Worm (Caenorhabditis elegans) whole organism, young adult: Measurements from ENCODE around the gene Y54G2A.37.

ENCODE experiments used
- C06A6.2 ChIP-seq: fragments of 200-800 bp; sonication (Bioruptor generic); conservative IDR thresholded peaks from 2 replicates; pipeline ENCODE4 v1.3.6; 2022; ENCODE audit warnings: missing genetic modification characterization, missing compliant biosample characterization
- F55B11.4 ChIP-seq: sonication (generic microtip); optimal IDR thresholded peaks from 2 replicates; lab custom pipeline; 2016; ENCODE audit warnings: missing compliant biosample characterization, missing genetic modification characterization, borderline replicate concordance; ENCODE audit not compliant: insufficient read depth
- bed-2 ChIP-seq: fragments of 200-800 bp; sonication (Bioruptor generic); IDR thresholded peaks from 2 replicates; pipeline ENCODE4 v1.3.6; 2022; ENCODE audit warnings: missing genetic modification reagents, missing genetic modification characterization, missing compliant biosample characterization
- ccch-3 ChIP-seq: fragments of 200-800 bp; sonication (Bioruptor generic); optimal IDR thresholded peaks from 2 replicates; lab custom pipeline; 2018; ENCODE audit warnings: mild to moderate bottlenecking, missing genetic modification characterization, missing compliant biosample characterization
- chd-7 ChIP-seq: sonication (generic microtip); optimal IDR thresholded peaks from 2 replicates; lab custom pipeline; 2016; ENCODE audit warnings: mild to moderate bottlenecking, missing genetic modification characterization, moderate library complexity, missing compliant biosample characterization
- dpl-1 ChIP-seq: fragments of 150-350 bp; optimal IDR thresholded peaks from 2 replicates; lab custom pipeline; 2014; ENCODE audit warnings: missing biosample characterization, missing genetic modification reagents, missing genetic modification characterization
- let-607 ChIP-seq, 2 experiments: fragments of 200-800 bp in 1 of 2; sonication (Bioruptor generic) in 1 of 2; sonication (generic microtip) in 1 of 2; optimal IDR thresholded peaks; 2 replicates each; lab custom pipeline; 2016 to 2018; ENCODE audit warnings: mild to moderate bottlenecking in 2 of 2, missing compliant biosample characterization in 2 of 2, missing genetic modification characterization in 2 of 2, moderate library complexity in 2 of 2, missing genotype in 1 of 2
- madf-8 ChIP-seq: fragments of 200-800 bp; sonication (Bioruptor generic); conservative IDR thresholded peaks from 2 replicates; pipeline ENCODE4 v1.3.6; 2022; ENCODE audit warnings: missing genetic modification reagents, missing genetic modification characterization, missing compliant biosample characterization
- nhr-120 ChIP-seq: fragments of 200-800 bp; sonication (Bioruptor generic); IDR thresholded peaks from 2 replicates; pipeline ENCODE4 v1.3.6; 2022; ENCODE audit warnings: missing genetic modification characterization, missing compliant biosample characterization
- rcor-1 ChIP-seq: fragments of 200-800 bp; sonication (Bioruptor generic); IDR thresholded peaks from 2 replicates; pipeline ENCODE4 v1.3.6; 2022; ENCODE audit warnings: missing genetic modification reagents, missing genetic modification characterization, missing compliant biosample characterization
- unc-130 ChIP-seq: sonication (generic microtip); optimal IDR thresholded peaks from 2 replicates; lab custom pipeline; 2016; ENCODE audit warnings: missing genetic modification reagents, missing genetic modification characterization, missing compliant biosample characterization
- unc-62 ChIP-seq: fragments of 150-350 bp; optimal IDR thresholded peaks from 2 replicates; lab custom pipeline; 2014; ENCODE audit warnings: missing biosample characterization, missing genetic modification reagents, missing genetic modification characterization

DNA sequence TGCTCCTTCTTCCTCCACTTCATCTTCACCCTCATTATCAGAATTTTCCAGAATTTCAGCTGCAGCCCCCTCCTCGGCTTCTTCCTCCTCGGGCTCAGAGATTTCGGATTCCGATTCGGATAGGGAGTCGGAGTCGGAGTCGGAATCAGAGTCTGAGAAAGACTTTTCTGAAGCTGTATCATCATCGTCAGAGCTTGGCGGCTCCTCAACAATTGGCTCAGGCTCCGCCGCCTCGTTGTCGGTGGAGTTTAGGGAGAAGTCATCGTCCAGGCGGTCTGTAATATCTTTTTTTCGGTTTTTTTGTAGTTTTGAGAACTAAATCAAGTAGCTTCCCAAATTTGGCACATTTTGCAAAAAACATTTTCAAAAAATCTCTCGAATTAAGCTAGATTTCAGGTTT, 49.7 kb upstream of the Y54G2A.37 start:
- TF ChIP-seq let-607 (tag; optimal IDR thresholded peaks at IDR 0.05; lab: Kevin White, UChicago) (no peak), F55B11.4 (tag; lab: Kevin White, UChicago) (no peak), unc-130 (GFP tag; lab: Kevin White, UChicago) (no peak), bed-2 (GFP tag; lab: Robert Waterston, UW) (no peak), nhr-120 (GFP tag; lab: Robert Waterston, UW) (0 out of 2 replicates have a peak, but pooled peaks have one; percentile 27), dpl-1 (GFP tag; lab: Kevin White, UChicago) (no peak), madf-8 (no peak), ccch-3 (GFP tag; lab: Kevin White, UChicago) (no peak), C06A6.2 (GFP tag; lab: Robert Waterston, UW) (no peak), unc-62 (no peak), rcor-1 (GFP tag; lab: Robert Waterston, UW) (no peak), chd-7 (tag; lab: Kevin White, UChicago) (no peak)
